Worm (Caenorhabditis elegans) whole organism, midembryonic: ENCODE data around the gene F31E9.6.

Source experiments
- T22C8.4 ChIP-seq: fragments of 200-800 bp; sonication (Bioruptor generic); IDR thresholded peaks from 2 replicates; pipeline ENCODE4 v1.3.6; 2022; ENCODE audit warnings: missing genetic modification characterization, missing compliant biosample characterization
- cog-1 ChIP-seq: sonication (generic microtip); optimal IDR thresholded peaks from 2 replicates; lab custom pipeline; 2016; ENCODE audit warnings: missing genetic modification characterization, missing compliant biosample characterization
- klf-2 ChIP-seq: fragments of 200-800 bp; sonication (Bioruptor generic); conservative IDR thresholded peaks from 2 replicates; pipeline ENCODE4 v1.3.6; 2022; ENCODE audit warnings: missing genetic modification reagents, missing genetic modification characterization, missing compliant biosample characterization
- med-1 ChIP-seq: sonication (generic microtip); optimal IDR thresholded peaks from 2 replicates; lab custom pipeline; 2017; ENCODE audit warnings: missing genetic modification characterization, mild to moderate bottlenecking, missing compliant biosample characterization, antibody characterized with exemption, missing genetic modification reagents; ENCODE audit not compliant: insufficient read depth
- tab-1 ChIP-seq: fragments of 200-800 bp; sonication (Bioruptor generic); IDR thresholded peaks from 2 replicates; pipeline ENCODE4 v1.3.6; 2022; ENCODE audit warnings: missing genetic modification characterization, missing compliant biosample characterization
- ztf-23 ChIP-seq: fragments of 200-800 bp; sonication (Bioruptor generic); IDR thresholded peaks from 2 replicates; pipeline ENCODE4 v1.3.6; 2022; ENCODE audit warnings: missing genetic modification reagents, missing genetic modification characterization, missing compliant biosample characterization

- no peak for TF ChIP-seq klf-2 (GFP tag; lab: Robert Waterston, UW)
- TF ChIP-seq ztf-23 (GFP tag; lab: Robert Waterston, UW): no peak
- TF ChIP-seq T22C8.4 (GFP tag; lab: Robert Waterston, UW): no peak
- TF ChIP-seq tab-1: no peak
- no peak for TF ChIP-seq med-1 (GFP tag; lab: Kevin White, UChicago)
- no peak for TF ChIP-seq cog-1 (tag; lab: Kevin White, UChicago)
Observed at ce11 chrV:17303392-17303791, 11.6 kb downstream of the F31E9.6 start.
